Worm (Caenorhabditis elegans) whole organism, mixed stage, embryonic: ENCODE results near the gene let-418.

Source experiments
- M03D4.4 ChIP-seq: sonication (generic microtip); optimal IDR thresholded peaks from 2 replicates; lab custom pipeline; 2017; ENCODE audit warnings: mild to moderate bottlenecking, missing genetic modification characterization, missing compliant biosample characterization
- bed-3 ChIP-seq: fragments of 200-800 bp; sonication (Bioruptor generic); optimal IDR thresholded peaks from 3 replicates; lab custom pipeline; 2018; ENCODE audit warnings: mild to moderate bottlenecking, missing genetic modification characterization, moderate library complexity, missing compliant biosample characterization
- blmp-1 ChIP-seq: fragments of 150-350 bp; optimal IDR thresholded peaks from 2 replicates; lab custom pipeline; 2014; ENCODE audit warnings: missing biosample characterization, missing genetic modification characterization
- ceh-39 ChIP-seq: fragments of 150-350 bp; optimal IDR thresholded peaks from 2 replicates; lab custom pipeline; 2014; ENCODE audit warnings: missing biosample characterization, missing genetic modification characterization
- ceh-43 ChIP-seq: fragments of 200-800 bp; sonication (Bioruptor generic); optimal IDR thresholded peaks from 2 replicates; lab custom pipeline; 2018; ENCODE audit warnings: mild to moderate bottlenecking, missing genetic modification characterization, moderate library complexity, missing compliant biosample characterization
- ceh-83 ChIP-seq: fragments of 200-800 bp; sonication (Bioruptor generic); optimal IDR thresholded peaks from 2 replicates; lab custom pipeline; 2018; ENCODE audit warnings: mild to moderate bottlenecking, missing genetic modification characterization, missing compliant biosample characterization
- ces-1 ChIP-seq: fragments of 150-350 bp; optimal IDR thresholded peaks from 2 replicates; lab custom pipeline; 2014; ENCODE audit warnings: missing biosample characterization, missing genetic modification reagents, missing genetic modification characterization
- cnd-1 ChIP-seq: fragments of 200-800 bp; sonication (Bioruptor generic); optimal IDR thresholded peaks from 2 replicates; lab custom pipeline; 2018; ENCODE audit warnings: mild to moderate bottlenecking, missing genetic modification characterization, missing compliant biosample characterization
- drap-1 ChIP-seq: fragments of 200-800 bp; sonication (Bioruptor generic); optimal IDR thresholded peaks from 3 replicates; lab custom pipeline; 2018; ENCODE audit warnings: mild to moderate bottlenecking, missing genetic modification characterization, missing compliant biosample characterization
- elt-1 ChIP-seq: sonication (generic microtip); optimal IDR thresholded peaks from 2 replicates; lab custom pipeline; 2017; ENCODE audit warnings: missing genetic modification characterization, mild to moderate bottlenecking, missing compliant biosample characterization, antibody characterized with exemption, moderate library complexity, borderline replicate concordance; ENCODE audit not compliant: insufficient read depth
- elt-3 ChIP-seq: fragments of 150-350 bp; optimal IDR thresholded peaks from 2 replicates; lab custom pipeline; 2014; ENCODE audit warnings: missing biosample characterization, missing genetic modification characterization
- flh-1 ChIP-seq: fragments of 200-800 bp; sonication (Bioruptor generic); optimal IDR thresholded peaks from 2 replicates; lab custom pipeline; 2018; ENCODE audit warnings: mild to moderate bottlenecking, missing genetic modification characterization, moderate library complexity, missing compliant biosample characterization
- ham-2 ChIP-seq: fragments of 200-800 bp; sonication (Bioruptor generic); optimal IDR thresholded peaks from 2 replicates; lab custom pipeline; 2018; ENCODE audit warnings: mild to moderate bottlenecking, missing genetic modification characterization, missing compliant biosample characterization
- hlh-1 ChIP-seq: fragments of 150-350 bp; optimal IDR thresholded peaks from 2 replicates; lab custom pipeline; 2014; ENCODE audit warnings: missing biosample characterization, missing genetic modification reagents, missing genetic modification characterization
- lin-13 ChIP-seq: fragments of 150-350 bp; optimal IDR thresholded peaks from 2 replicates; lab custom pipeline; 2014; ENCODE audit warnings: missing biosample characterization, missing genetic modification characterization
- lin-32 ChIP-seq: fragments of 200-800 bp; sonication (Bioruptor generic); optimal IDR thresholded peaks from 2 replicates; lab custom pipeline; 2018; ENCODE audit warnings: mild to moderate bottlenecking, missing genetic modification characterization, missing compliant biosample characterization
- lsy-2 ChIP-seq: fragments of 150-350 bp; optimal IDR thresholded peaks from 2 replicates; lab custom pipeline; 2014; ENCODE audit warnings: missing biosample characterization, missing genetic modification characterization
- mab-5 ChIP-seq: fragments of 150-350 bp; optimal IDR thresholded peaks from 2 replicates; lab custom pipeline; 2014; ENCODE audit warnings: missing biosample characterization, missing genetic modification characterization
- mep-1 ChIP-seq: fragments of 150-350 bp; optimal IDR thresholded peaks from 2 replicates; lab custom pipeline; 2017; ENCODE audit warnings: missing biosample characterization, missing genetic modification reagents, missing genetic modification characterization, inconsistent platforms
- mls-2 ChIP-seq: sonication (generic microtip); optimal IDR thresholded peaks from 2 replicates; lab custom pipeline; 2016; ENCODE audit warnings: mild to moderate bottlenecking, missing genetic modification characterization, moderate library complexity, missing compliant biosample characterization
- nhr-12 ChIP-seq: fragments of 150-350 bp; optimal IDR thresholded peaks from 2 replicates; lab custom pipeline; 2014; ENCODE audit warnings: missing biosample characterization, missing genetic modification characterization
- nhr-2 ChIP-seq: fragments of 150-350 bp; optimal IDR thresholded peaks from 2 replicates; lab custom pipeline; 2014; ENCODE audit warnings: missing biosample characterization, missing genetic modification characterization
- nhr-237 ChIP-seq: fragments of 150-350 bp; optimal IDR thresholded peaks from 2 replicates; lab custom pipeline; 2014; ENCODE audit warnings: missing biosample characterization, missing genetic modification characterization
- nhr-76 ChIP-seq: sonication (generic microtip); optimal IDR thresholded peaks from 2 replicates; lab custom pipeline; 2017; ENCODE audit warnings: missing biosample characterization, missing genetic modification characterization
- pha-4 ChIP-seq: fragments of 150-350 bp; optimal IDR thresholded peaks from 2 replicates; lab custom pipeline; 2018; ENCODE audit warnings: missing biosample characterization, missing genetic modification reagents, missing genetic modification characterization
- sem-2 ChIP-seq: fragments of 200-800 bp; sonication (Bioruptor generic); optimal IDR thresholded peaks from 2 replicates; lab custom pipeline; 2018; ENCODE audit warnings: mild to moderate bottlenecking, missing genetic modification characterization, missing compliant biosample characterization
- snpc-4 ChIP-seq: fragments of 150-350 bp; optimal IDR thresholded peaks from 2 replicates; lab custom pipeline; 2014; ENCODE audit warnings: missing biosample characterization, missing genetic modification characterization
- sptf-1 ChIP-seq: sonication (generic microtip); optimal IDR thresholded peaks from 2 replicates; lab custom pipeline; 2017; ENCODE audit warnings: mild to moderate bottlenecking, missing genetic modification characterization, moderate library complexity, missing compliant biosample characterization
- tbx-8 ChIP-seq: fragments of 200-800 bp; sonication (Bioruptor generic); optimal IDR thresholded peaks from 2 replicates; lab custom pipeline; 2018; ENCODE audit warnings: mild to moderate bottlenecking, missing genetic modification characterization, moderate library complexity, missing compliant biosample characterization
- unc-120 ChIP-seq: sonication (generic microtip); optimal IDR thresholded peaks from 2 replicates; lab custom pipeline; 2017; ENCODE audit warnings: missing genetic modification characterization, missing compliant biosample characterization; ENCODE audit not compliant: poor library complexity, severe bottlenecking
- unc-39 ChIP-seq: fragments of 150-350 bp; optimal IDR thresholded peaks from 2 replicates; lab custom pipeline; 2014; ENCODE audit warnings: missing biosample characterization, missing genetic modification characterization
- unc-62 ChIP-seq: fragments of 150-350 bp; optimal IDR thresholded peaks from 2 replicates; lab custom pipeline; 2014; ENCODE audit warnings: missing biosample characterization, missing genetic modification reagents, missing genetic modification characterization
- zip-8 ChIP-seq: fragments of 150-350 bp; optimal IDR thresholded peaks from 2 replicates; lab custom pipeline; 2014; ENCODE audit warnings: missing biosample characterization, missing genetic modification characterization

Gene let-418

ce11 chrV:5835397-5835796 lies 8.8 kb downstream of the let-418 start:
- TF ChIP-seq elt-1 (tag; lab: Kevin White, UChicago) (no peak), tbx-8 (GFP tag; lab: Kevin White, UChicago) (no peak), mls-2 (tag; lab: Kevin White, UChicago) (no peak), ceh-39 (no peak), mep-1 (tag; lab: Kevin White, UChicago) (no peak), unc-120 (no peak), zip-8 (no peak), lin-32 (GFP tag; lab: Kevin White, UChicago) (no peak), flh-1 (no peak), mab-5 (tag; lab: Kevin White, UChicago) (no peak), elt-3 (no peak), nhr-12 (tag; lab: Kevin White, UChicago) (no peak), lin-13 (tag; lab: Kevin White, UChicago) (no peak), ceh-83 (no peak), drap-1 (GFP tag; lab: Kevin White, UChicago) (no peak), blmp-1 (tag; lab: Kevin White, UChicago) (no peak)

- TF ChIP-seq ces-1 (no peak), elt-3 (no peak), nhr-2 (tag; lab: Kevin White, UChicago) (no peak), lsy-2 (tag; lab: Kevin White, UChicago) (no peak)
- TF ChIP-seq, all 35 proteins: peak for 0
These were observed 9.5 kb downstream of the let-418 start for ce11 chrV:5835979-5836615.

DNA sequence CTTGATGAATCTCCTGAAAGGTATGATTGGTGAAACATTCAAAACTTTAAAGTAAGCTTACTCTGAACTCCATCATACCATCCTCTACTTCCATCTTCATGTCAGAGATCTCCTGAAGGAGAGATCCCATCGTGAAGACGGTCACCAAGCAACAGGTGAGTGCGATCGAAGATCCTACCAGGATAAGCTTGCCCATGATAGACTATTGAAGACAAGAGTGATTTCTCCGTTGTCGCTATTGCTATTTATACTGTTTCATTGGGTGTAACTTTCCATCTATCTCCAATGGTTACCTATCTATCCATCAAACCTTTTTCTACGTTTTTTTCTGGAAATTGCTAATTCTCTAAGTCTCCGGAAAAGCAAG lies 10.0 kb downstream of the let-418 start, which contains the start of gene col-140:
col-140 (minus strand) TSS at position 219 of the 367 bp plus-strand sequence.
- TF ChIP-seq snpc-4 (tag; lab: Kevin White, UChicago) (no peak), sem-2 (GFP tag; lab: Kevin White, UChicago) (no peak), ceh-83 (no peak), pha-4 (tag; lab: Kevin White, UChicago) (no peak), lsy-2 (tag; lab: Kevin White, UChicago) (no peak), elt-1 (tag; lab: Kevin White, UChicago) (no peak), unc-62 (GFP tag; lab: Kevin White, UChicago) (no peak), sptf-1 (tag; lab: Kevin White, UChicago) (no peak), drap-1 (GFP tag; lab: Kevin White, UChicago) (no peak), nhr-76 (tag; lab: Kevin White, UChicago) (no peak), lin-32 (GFP tag; lab: Kevin White, UChicago) (no peak), tbx-8 (GFP tag; lab: Kevin White, UChicago) (no peak), bed-3 (no peak), mls-2 (tag; lab: Kevin White, UChicago) (no peak)

ce11 chrV:5838576-5839366 lies 12.1 kb downstream of the let-418 start, which contains the start of gene F26F12.2:
Gene F26F12.2 (minus strand): TSS chrV:5838613.
- no peak for TF ChIP-seq blmp-1 (tag; lab: Kevin White, UChicago)
- no peak for TF ChIP-seq ces-1
- TF ChIP-seq bed-3 = no peak
- TF ChIP-seq mls-2 (tag; lab: Kevin White, UChicago) = no peak
- no peak for TF ChIP-seq mep-1 (tag; lab: Kevin White, UChicago)
- TF ChIP-seq ceh-83 = no peak
- no peak for TF ChIP-seq hlh-1 (tag; lab: Kevin White, UChicago)
- TF ChIP-seq lsy-2 (tag; lab: Kevin White, UChicago) = no peak
- no peak for TF ChIP-seq drap-1 (GFP tag; lab: Kevin White, UChicago)
- no peak for TF ChIP-seq lin-13 (tag; lab: Kevin White, UChicago)
- TF ChIP-seq tbx-8 (GFP tag; lab: Kevin White, UChicago) = no peak
- TF ChIP-seq M03D4.4 = no peak
- TF ChIP-seq unc-120 = no peak
- TF ChIP-seq ham-2 = no peak
- TF ChIP-seq, all 35 proteins: peak for 0

DNA sequence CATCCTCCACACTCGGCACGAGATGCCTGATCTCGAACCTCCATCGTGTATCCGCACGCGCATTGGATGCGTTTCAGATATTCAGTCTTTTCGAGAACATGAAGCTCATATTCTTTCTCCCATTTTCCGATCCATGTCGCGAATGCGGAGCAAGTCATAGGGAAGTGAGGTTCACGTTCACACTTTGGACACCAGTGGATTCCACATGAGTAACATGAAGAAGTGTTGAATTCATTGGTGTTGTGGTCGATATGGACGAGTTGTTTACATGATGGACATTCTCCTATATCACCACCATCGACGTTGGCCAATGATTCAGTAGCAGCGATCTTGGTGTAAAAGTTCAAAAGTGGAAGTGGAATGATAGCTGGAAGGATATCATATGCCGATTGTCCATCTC lies 14.3 kb downstream of the let-418 start:
- TF ChIP-seq nhr-76 (tag; lab: Kevin White, UChicago) = no peak
- no peak for TF ChIP-seq hlh-1 (tag; lab: Kevin White, UChicago)
- TF ChIP-seq ceh-43 (GFP tag; lab: Kevin White, UChicago) = no peak
- TF ChIP-seq snpc-4 (tag; lab: Kevin White, UChicago) = no peak
- TF ChIP-seq cnd-1 = no peak
- TF ChIP-seq unc-39 (tag; lab: Kevin White, UChicago) = no peak
- TF ChIP-seq elt-3 = no peak
- no peak for TF ChIP-seq mep-1 (tag; lab: Kevin White, UChicago)
- TF ChIP-seq nhr-237 (tag; lab: Kevin White, UChicago) = no peak
- no peak for TF ChIP-seq elt-1 (tag; lab: Kevin White, UChicago)
- TF ChIP-seq lin-32 (GFP tag; lab: Kevin White, UChicago) = no peak
- TF ChIP-seq ceh-39 = no peak
- TF ChIP-seq M03D4.4 = no peak
- TF ChIP-seq, all 35 proteins: peak for 0
